Fruit fly (Drosophila melanogaster) whole organism, prepupa: ENCODE data around the gene BCAS2.

Source experiments
- Blimp-1 ChIP-seq: fragments of 200-800 bp; sonication (Bioruptor generic); optimal IDR thresholded peaks from 3 replicates; lab custom pipeline; 2017; ENCODE audit warnings: missing biosample characterization, missing genetic modification characterization, mild to moderate bottlenecking, moderate library complexity, missing genetic modification reagents
- CG11294 ChIP-seq: fragments of 200-800 bp; sonication (Bioruptor generic); IDR thresholded peaks from 2 replicates; pipeline ENCODE4 v1.3.6; 2022; ENCODE audit warnings: missing biosample characterization, missing genetic modification characterization
- CG11902 ChIP-seq: fragments of 200-800 bp; sonication (Bioruptor generic); optimal IDR thresholded peaks from 3 replicates; lab custom pipeline; 2016; ENCODE audit warnings: missing biosample characterization, missing genetic modification characterization
- CG15336 ChIP-seq: fragments of 200-800 bp; sonication (Bioruptor generic); IDR thresholded peaks from 2 replicates; pipeline ENCODE4 v1.3.6; 2022; ENCODE audit warnings: missing biosample characterization, missing genetic modification characterization
- CG1621 ChIP-seq: fragments of 200-800 bp; sonication (Bioruptor generic); optimal IDR thresholded peaks from 3 replicates; lab custom pipeline; 2018; ENCODE audit warnings: missing biosample characterization, mild to moderate bottlenecking, missing genetic modification characterization
- CG3919 ChIP-seq: fragments of 200-800 bp; sonication (Bioruptor generic); optimal IDR thresholded peaks from 3 replicates; lab custom pipeline; 2016; ENCODE audit warnings: missing biosample characterization, missing genetic modification characterization
- CG4318 ChIP-seq: fragments of 200-800 bp; sonication (Bioruptor generic); optimal IDR thresholded peaks from 3 replicates; lab custom pipeline; 2017; ENCODE audit warnings: missing biosample characterization, mild to moderate bottlenecking, missing genetic modification characterization
- CG6163 ChIP-seq: fragments of 200-800 bp; sonication (Bioruptor generic); IDR thresholded peaks from 3 replicates; pipeline ENCODE4 v1.3.6; 2022; ENCODE audit warnings: missing biosample characterization, missing genetic modification characterization
- CG6276 ChIP-seq: fragments of 200-800 bp; sonication (Bioruptor generic); optimal IDR thresholded peaks from 2 replicates; lab custom pipeline; 2017; ENCODE audit warnings: missing biosample characterization, mild to moderate bottlenecking, missing genetic modification characterization
- CG6808 ChIP-seq: fragments of 200-800 bp; sonication (Bioruptor generic); optimal IDR thresholded peaks from 3 replicates; lab custom pipeline; 2017; ENCODE audit warnings: missing biosample characterization, missing genetic modification characterization, mild to moderate bottlenecking, moderate library complexity, missing genetic modification reagents
- CG6854 ChIP-seq: fragments of 200-800 bp; sonication (Bioruptor generic); optimal IDR thresholded peaks from 2 replicates; lab custom pipeline; 2017; ENCODE audit warnings: missing biosample characterization, mild to moderate bottlenecking, missing genetic modification characterization
- CG7368 ChIP-seq: fragments of 200-800 bp; sonication (Bioruptor generic); optimal IDR thresholded peaks from 3 replicates; lab custom pipeline; 2016; ENCODE audit warnings: missing biosample characterization, missing genetic modification characterization
- CG8119 ChIP-seq: fragments of 200-800 bp; sonication (Bioruptor generic); IDR thresholded peaks from 3 replicates; pipeline ENCODE4 v1.3.6; 2022; ENCODE audit warnings: missing biosample characterization, missing genetic modification characterization
- CG8319 ChIP-seq: fragments of 200-800 bp; sonication (Bioruptor generic); optimal IDR thresholded peaks from 3 replicates; lab custom pipeline; 2016; ENCODE audit warnings: missing biosample characterization, missing genetic modification characterization
- CG8632 ChIP-seq: fragments of 200-800 bp; sonication (Bioruptor generic); optimal IDR thresholded peaks from 3 replicates; lab custom pipeline; 2016; ENCODE audit warnings: missing biosample characterization, missing genetic modification characterization
- Eip75B ChIP-seq: fragments of 200-800 bp; sonication (Bioruptor generic); optimal IDR thresholded peaks from 3 replicates; lab custom pipeline; 2016; ENCODE audit warnings: missing biosample characterization, missing genetic modification characterization
- Eip78C ChIP-seq: fragments of 200-800 bp; sonication (Bioruptor generic); peaks from one replicate; lab custom pipeline; 2016; ENCODE audit warnings: missing biosample characterization, missing genetic modification characterization
- Eip93F ChIP-seq: fragments of 200-800 bp; sonication (Bioruptor generic); optimal IDR thresholded peaks from 2 replicates; lab custom pipeline; 2016; ENCODE audit warnings: missing biosample characterization, mild to moderate bottlenecking, missing genetic modification characterization
- Hr38 ChIP-seq: sonication (Bioruptor generic); optimal IDR thresholded peaks from 2 replicates; lab custom pipeline; 2016; ENCODE audit warnings: missing biosample characterization, missing genetic modification characterization
- Lpt ChIP-seq: fragments of 200-800 bp; sonication (Bioruptor generic); optimal IDR thresholded peaks from 3 replicates; lab custom pipeline; 2016; ENCODE audit warnings: missing biosample characterization, missing genetic modification characterization
- Met ChIP-seq: fragments of 200-800 bp; sonication (Bioruptor generic); optimal IDR thresholded peaks from 3 replicates; lab custom pipeline; 2016; ENCODE audit warnings: missing biosample characterization, missing genetic modification characterization
- OdsH ChIP-seq: fragments of 200-800 bp; sonication (Bioruptor generic); optimal IDR thresholded peaks from 3 replicates; lab custom pipeline; 2016; ENCODE audit warnings: missing biosample characterization, missing genetic modification characterization
- Sox102F ChIP-seq: fragments of 200-800 bp; sonication (Bioruptor generic); optimal IDR thresholded peaks from 2 replicates; lab custom pipeline; 2016; ENCODE audit warnings: missing biosample characterization, mild to moderate bottlenecking, missing genetic modification characterization
- Sox15 ChIP-seq: fragments of 200-800 bp; sonication (Bioruptor generic); optimal IDR thresholded peaks from 3 replicates; lab custom pipeline; 2016; ENCODE audit warnings: missing biosample characterization, missing genetic modification characterization
- achi ChIP-seq: fragments of 200-800 bp; sonication (Bioruptor generic); optimal IDR thresholded peaks from 3 replicates; lab custom pipeline; 2016; ENCODE audit warnings: missing biosample characterization, missing genetic modification characterization
- acj6 ChIP-seq: fragments of 200-800 bp; sonication (Bioruptor generic); optimal IDR thresholded peaks from 3 replicates; lab custom pipeline; 2016; ENCODE audit warnings: missing biosample characterization, missing genetic modification characterization
- dac ChIP-seq: fragments of 200-800 bp; sonication (Bioruptor generic); optimal IDR thresholded peaks from 2 replicates; lab custom pipeline; 2017; ENCODE audit warnings: missing biosample characterization, mild to moderate bottlenecking, missing genetic modification characterization
- dsx ChIP-seq: fragments of 200-800 bp; optimal IDR thresholded peaks from 3 replicates; lab custom pipeline; 2019; ENCODE audit warnings: missing biosample characterization, mild to moderate bottlenecking, missing genetic modification characterization, moderate library complexity; ENCODE audit not compliant: poor library complexity, severe bottlenecking
- fd59A ChIP-seq: fragments of 200-800 bp; sonication (Bioruptor generic); optimal IDR thresholded peaks from 2 replicates; lab custom pipeline; 2017; ENCODE audit warnings: missing biosample characterization, mild to moderate bottlenecking, missing genetic modification characterization, missing genetic modification reagents
- fd85E ChIP-seq: fragments of 200-800 bp; sonication (Bioruptor generic); optimal IDR thresholded peaks from 3 replicates; lab custom pipeline; 2016; ENCODE audit warnings: missing biosample characterization, missing genetic modification characterization
- fkh ChIP-seq: fragments of 200-800 bp; sonication (Bioruptor generic); optimal IDR thresholded peaks from 3 replicates; lab custom pipeline; 2017; ENCODE audit warnings: missing biosample characterization, mild to moderate bottlenecking, missing genetic modification characterization, moderate library complexity
- lz ChIP-seq: fragments of 200-800 bp; sonication (Bioruptor generic); optimal IDR thresholded peaks from 3 replicates; lab custom pipeline; 2016; ENCODE audit warnings: missing biosample characterization, missing genetic modification characterization
- net ChIP-seq: fragments of 200-800 bp; sonication (Bioruptor generic); optimal IDR thresholded peaks from 3 replicates; lab custom pipeline; 2016; ENCODE audit warnings: missing biosample characterization, missing genetic modification characterization
- pdm3 ChIP-seq: fragments of 200-800 bp; sonication (Bioruptor generic); optimal IDR thresholded peaks from 3 replicates; lab custom pipeline; 2016; ENCODE audit warnings: missing biosample characterization, missing genetic modification characterization
- salr ChIP-seq, 2 experiments: fragments of 200-800 bp; sonication (Bioruptor generic); optimal IDR thresholded peaks; 3 replicates each; lab custom pipeline; 2016 to 2018; ENCODE audit warnings: missing biosample characterization in 2 of 2, missing genetic modification characterization in 2 of 2, mild to moderate bottlenecking in 1 of 2
- spab ChIP-seq: fragments of 200-800 bp; sonication (Bioruptor generic); optimal IDR thresholded peaks from 2 replicates; lab custom pipeline; 2017; ENCODE audit warnings: missing biosample characterization, mild to moderate bottlenecking, missing genetic modification characterization, missing genetic modification reagents
- ss ChIP-seq, 2 experiments: fragments of 200-800 bp; sonication (Bioruptor generic); optimal IDR thresholded peaks; 2 replicates in 1 of 2; 3 replicates in 1 of 2; lab custom pipeline; 2017 to 2018; ENCODE audit warnings: mild to moderate bottlenecking in 2 of 2, missing biosample characterization in 2 of 2, missing genetic modification characterization in 2 of 2, moderate library complexity in 1 of 2
- svp ChIP-seq: fragments of 200-800 bp; sonication (Bioruptor generic); peaks from one replicate; lab custom pipeline; 2016; ENCODE audit warnings: missing biosample characterization, missing genetic modification characterization

BCAS2 gene

DNA sequence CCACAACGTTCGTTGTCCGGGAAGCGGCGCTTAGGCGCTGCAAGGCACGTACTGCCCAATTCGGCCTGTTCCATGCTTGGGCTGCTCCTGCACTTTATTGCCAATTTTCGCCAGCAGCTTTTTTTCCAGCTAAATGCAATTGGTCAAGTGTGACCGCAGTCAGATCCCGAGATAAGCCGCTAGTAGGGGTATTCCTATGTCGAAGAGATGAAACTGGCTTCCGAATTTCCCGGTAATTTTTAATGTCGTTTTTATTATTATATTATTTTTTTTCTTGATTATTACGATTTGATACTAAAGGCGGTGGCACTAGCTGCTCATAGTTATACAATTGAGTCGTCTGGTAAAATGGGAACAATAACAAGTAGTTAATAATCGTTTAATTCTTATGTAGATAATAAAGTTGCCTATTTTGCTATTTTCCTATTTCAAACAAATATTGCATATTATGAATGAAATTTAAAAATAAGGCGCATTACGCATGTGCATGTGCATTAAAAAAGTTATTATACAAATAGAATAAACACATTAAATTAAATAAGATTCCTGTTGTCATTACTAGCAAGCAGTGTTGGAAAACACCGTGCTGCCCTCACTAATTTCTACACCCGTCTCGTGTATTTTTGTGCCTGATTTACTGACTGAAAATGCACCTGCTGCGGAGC is 5.7 kb downstream of the BCAS2 start, which contains the start of the genes CG5003 and mRpS22 (continued):
- TF ChIP-seq CG11294 (GFP tag; lab: Robert Waterston, UW): no peak; the same call in 1 of the 2 replicates
- TF ChIP-seq CG6163 (GFP tag; lab: Robert Waterston, UW): 0 out of 3 replicates have a peak, but pooled peaks have one; percentile 37
- peak; percentile 45 for TF ChIP-seq Sox15
- no peak for TF ChIP-seq CG8119 (GFP tag; lab: Robert Waterston, UW)
- no peak for TF ChIP-seq Hr38
- TF ChIP-seq dac (GFP tag; lab: Kevin White, UChicago): no peak
- TF ChIP-seq CG7368 (GFP tag; lab: Kevin White, UChicago): peak; percentile 33
- peak; percentile 6 for TF ChIP-seq Eip93F (GFP tag; lab: Kevin White, UChicago)
- TF ChIP-seq net: peak; percentile 39

DNA sequence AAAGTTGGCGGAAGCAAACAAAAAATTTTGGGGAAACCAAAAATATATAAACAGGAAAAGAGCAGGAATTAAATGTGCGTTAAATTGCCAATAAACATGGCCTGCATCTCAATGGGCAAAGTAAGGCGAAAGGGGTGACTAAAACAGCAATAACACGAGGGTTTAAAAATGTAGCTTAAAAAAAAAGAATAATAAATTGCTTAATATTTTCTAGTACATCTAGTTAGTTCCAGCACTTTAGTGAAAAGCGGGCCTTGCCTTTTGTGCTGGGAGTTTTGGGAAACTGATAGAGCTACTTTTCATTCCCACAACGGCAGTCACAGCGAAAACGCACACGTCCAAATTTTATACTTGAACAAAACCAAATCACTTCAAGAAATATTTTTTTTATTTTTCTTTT is 10.0 kb downstream of the BCAS2 start, which contains the start of gene mil:
TSS of gene mil (plus strand) at position 301 of the 400 bp plus-strand sequence.
- TF ChIP-seq fkh: no peak
- TF ChIP-seq CG15336 (GFP tag; lab: Robert Waterston, UW): no peak
- no peak for TF ChIP-seq fd85E (GFP tag; lab: Kevin White, UChicago)
- TF ChIP-seq Lpt (GFP tag; lab: Kevin White, UChicago): no peak
- no peak for TF ChIP-seq CG11902 (GFP tag; lab: Kevin White, UChicago)
- TF ChIP-seq salr (GFP tag; optimal IDR thresholded peaks at IDR 0.05; lab: Kevin White, UChicago): no peak
- TF ChIP-seq CG4318 (GFP tag; lab: Kevin White, UChicago): no peak
- TF ChIP-seq svp (GFP tag; lab: Kevin White, UChicago): no peak
- TF ChIP-seq OdsH (GFP tag; lab: Kevin White, UChicago): no peak
- no peak for TF ChIP-seq CG6276 (GFP tag; lab: Kevin White, UChicago)
- TF ChIP-seq CG8632: no peak
- no peak for TF ChIP-seq CG6854 (GFP tag; lab: Kevin White, UChicago)
- no peak for TF ChIP-seq CG6163 (GFP tag; lab: Robert Waterston, UW)
- TF ChIP-seq Sox15: no peak
- TF ChIP-seq CG8319: no peak
- no peak for TF ChIP-seq Eip78C (GFP tag; lab: Kevin White, UChicago)
- TF ChIP-seq fd59A (GFP tag; lab: Kevin White, UChicago): no peak

DNA sequence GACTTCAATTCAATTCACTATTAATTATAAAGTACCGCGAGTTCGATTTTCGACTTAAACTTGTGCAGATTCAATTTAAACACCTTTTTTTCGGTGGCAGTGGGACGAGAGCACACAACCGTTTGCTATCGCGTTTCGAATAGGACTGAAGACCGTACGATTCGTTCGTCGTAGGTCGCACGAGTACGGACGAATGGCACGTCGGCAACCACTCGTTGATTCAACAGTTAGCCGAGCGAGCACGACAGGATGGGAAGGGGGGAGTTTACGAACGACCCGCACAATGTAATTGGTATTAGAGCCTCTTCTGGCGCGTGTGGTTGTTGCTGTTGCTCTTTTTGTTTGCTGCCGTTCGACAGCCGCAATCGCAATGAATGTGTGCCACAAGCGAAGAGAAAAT is 16.5 kb downstream of the BCAS2 start, which contains the start of gene CG34353:
TSS of gene CG34353 (minus strand) at position 149 of the 400 bp plus-strand sequence.
- TF ChIP-seq dsx (GFP tag; lab: Kevin White, UChicago): peak; percentile 87
- TF ChIP-seq CG1621: peak; percentile 24
- peak; percentile 38 for TF ChIP-seq Eip78C (GFP tag; lab: Kevin White, UChicago)
- TF ChIP-seq fkh: no peak
- peak; percentile 26 for TF ChIP-seq Eip75B (GFP tag; lab: Kevin White, UChicago)
- no peak for TF ChIP-seq acj6 (GFP tag; lab: Kevin White, UChicago)

dm6 chr3R:27888110-27888509 is 34.0 kb downstream of the BCAS2 start:
- no peak for TF ChIP-seq Blimp-1
- no peak for TF ChIP-seq Eip78C (GFP tag; lab: Kevin White, UChicago)
- no peak for TF ChIP-seq Sox102F (GFP tag; lab: Kevin White, UChicago)
- TF ChIP-seq pdm3: no peak
- TF ChIP-seq svp (GFP tag; lab: Kevin White, UChicago): no peak
- TF ChIP-seq CG3919: no peak
- no peak for TF ChIP-seq Sox15
- TF ChIP-seq CG1621: no peak
- TF ChIP-seq CG6854 (GFP tag; lab: Kevin White, UChicago): no peak
- TF ChIP-seq lz (GFP tag; lab: Kevin White, UChicago): no peak
- TF ChIP-seq spab: no peak
- no peak for TF ChIP-seq Met (GFP tag; lab: Kevin White, UChicago)
- no peak for TF ChIP-seq CG11902 (GFP tag; lab: Kevin White, UChicago)
- TF ChIP-seq CG6808 (GFP tag; lab: Kevin White, UChicago): no peak
- no peak for TF ChIP-seq CG4318 (GFP tag; lab: Kevin White, UChicago)
- TF ChIP-seq achi (GFP tag; lab: Kevin White, UChicago): no peak
- no peak for TF ChIP-seq ss (GFP tag; optimal IDR thresholded peaks at IDR 0.05; lab: Kevin White, UChicago)
- TF ChIP-seq CG15336 (GFP tag; lab: Robert Waterston, UW): no peak
- TF ChIP-seq salr (GFP tag; optimal IDR thresholded peaks at IDR 0.05; lab: Kevin White, UChicago): no peak
- TF ChIP-seq fd59A (GFP tag; lab: Kevin White, UChicago): no peak
